Fruit fly (Drosophila melanogaster) whole organism, adult: ENCODE results near the gene Snx27.
A peak's percentile ranks its signal among the peaks of the same experiment; 100 is the strongest.

Source experiments
- CG11617 ChIP-seq: fragments of 200-800 bp; sonication (Bioruptor generic); optimal IDR thresholded peaks from 2 replicates; lab custom pipeline; 2017; ENCODE audit warnings: mild to moderate bottlenecking, missing biosample characterization, missing genetic modification reagents, missing genetic modification characterization
- CG12768 ChIP-seq: fragments of 200-800 bp; sonication (Bioruptor generic); optimal IDR thresholded peaks from 2 replicates; lab custom pipeline; 2017; ENCODE audit warnings: missing biosample characterization, missing genetic modification characterization, mild to moderate bottlenecking, moderate library complexity, missing genetic modification reagents
- CG14711 ChIP-seq: fragments of 200-800 bp; sonication (Bioruptor generic); optimal IDR thresholded peaks from 2 replicates; lab custom pipeline; 2018; ENCODE audit warnings: missing biosample characterization, mild to moderate bottlenecking, missing genetic modification characterization, moderate library complexity
- CG1620 ChIP-seq: fragments of 200-800 bp; sonication (Bioruptor generic); optimal IDR thresholded peaks from 2 replicates; lab custom pipeline; 2016; ENCODE audit warnings: missing biosample characterization, missing genetic modification characterization
- CG33017 ChIP-seq: fragments of 200-800 bp; sonication (Bioruptor generic); optimal IDR thresholded peaks from 2 replicates; lab custom pipeline; 2018; ENCODE audit warnings: missing biosample characterization, mild to moderate bottlenecking, missing genetic modification characterization, moderate library complexity
- CG5204 ChIP-seq: fragments of 200-800 bp; sonication (Bioruptor generic); optimal IDR thresholded peaks from 2 replicates; lab custom pipeline; 2016; ENCODE audit warnings: missing biosample characterization, missing genetic modification characterization
- CG7045 ChIP-seq: fragments of 200-800 bp; sonication (Bioruptor generic); optimal IDR thresholded peaks from 2 replicates; lab custom pipeline; 2017; ENCODE audit warnings: missing biosample characterization, mild to moderate bottlenecking, missing genetic modification characterization
- CG7101 ChIP-seq: fragments of 200-800 bp; sonication (Bioruptor generic); optimal IDR thresholded peaks from 2 replicates; lab custom pipeline; 2018; ENCODE audit warnings: missing biosample characterization, mild to moderate bottlenecking, missing genetic modification characterization, moderate library complexity
- Clk ChIP-seq: fragments of 200-800 bp; sonication (Bioruptor generic); optimal IDR thresholded peaks from 2 replicates; lab custom pipeline; 2017; ENCODE audit warnings: missing biosample characterization, missing genetic modification characterization
- Crg-1 ChIP-seq: fragments of 200-800 bp; sonication (Bioruptor generic); optimal IDR thresholded peaks from 2 replicates; lab custom pipeline; 2016; ENCODE audit warnings: missing biosample characterization, missing genetic modification characterization
- Hr96 ChIP-seq: fragments of 200-800 bp; sonication (Bioruptor generic); optimal IDR thresholded peaks from 2 replicates; lab custom pipeline; 2016; ENCODE audit warnings: missing biosample characterization, missing genetic modification characterization
- Mnt ChIP-seq: fragments of 200-800 bp; sonication (Bioruptor generic); optimal IDR thresholded peaks from 2 replicates; lab custom pipeline; 2016; ENCODE audit warnings: missing biosample characterization, mild to moderate bottlenecking, missing genetic modification characterization
- bab1 ChIP-seq: fragments of 200-800 bp; sonication (Bioruptor generic); optimal IDR thresholded peaks from 3 replicates; lab custom pipeline; 2019; ENCODE audit warnings: missing biosample characterization, mild to moderate bottlenecking, missing genetic modification characterization, moderate library complexity
- cic ChIP-seq: fragments of 200-800 bp; sonication (Bioruptor generic); optimal IDR thresholded peaks from 2 replicates; lab custom pipeline; 2017; ENCODE audit warnings: missing biosample characterization, mild to moderate bottlenecking, missing genetic modification characterization, moderate library complexity
- cnc ChIP-seq, 2 experiments: fragments of >200 bp; optimal IDR thresholded peaks; 2 replicates each; lab custom pipeline; 2017
- kay ChIP-seq: fragments of 200-800 bp; sonication (Bioruptor generic); peaks from one replicate; lab custom pipeline; 2016; ENCODE audit warnings: missing biosample characterization, missing genetic modification characterization, borderline replicate concordance
- ovo ChIP-seq: fragments of 200-800 bp; sonication (Bioruptor generic); optimal IDR thresholded peaks from 2 replicates; lab custom pipeline; 2016; ENCODE audit warnings: missing biosample characterization, missing genetic modification characterization
- pad ChIP-seq: fragments of 200-800 bp; sonication (Bioruptor generic); optimal IDR thresholded peaks from 3 replicates; lab custom pipeline; 2017; ENCODE audit warnings: missing biosample characterization, missing genetic modification characterization, mild to moderate bottlenecking, moderate library complexity, missing genetic modification reagents
- tj ChIP-seq: fragments of 200-800 bp; sonication (Bioruptor generic); optimal IDR thresholded peaks from 3 replicates; lab custom pipeline; 2017; ENCODE audit warnings: missing biosample characterization, mild to moderate bottlenecking, missing genetic modification characterization, moderate library complexity
- toe ChIP-seq: fragments of 200-800 bp; sonication (Bioruptor generic); optimal IDR thresholded peaks from 2 replicates; lab custom pipeline; 2016; ENCODE audit warnings: missing biosample characterization, missing genetic modification characterization

The Snx27 gene

DNA sequence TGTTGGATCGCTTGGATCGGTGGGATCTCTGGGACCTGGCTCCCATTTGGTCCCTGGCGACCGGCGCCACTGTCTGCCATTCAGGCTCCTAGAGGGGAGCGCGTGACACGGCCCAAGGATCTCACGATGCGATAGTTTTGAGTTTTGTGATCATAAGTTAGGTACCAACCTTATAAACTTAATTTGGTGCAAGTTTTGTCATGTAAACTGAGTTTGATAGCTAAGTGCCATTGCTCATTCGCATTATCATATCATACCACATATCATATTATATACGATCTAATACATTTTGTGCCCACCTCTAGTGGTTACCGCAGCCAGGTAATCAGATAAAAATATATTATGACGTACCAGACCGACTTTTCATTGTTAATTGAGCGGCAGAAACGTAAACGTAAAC is 41.9 kb downstream of the Snx27 start:
- no peak for TF ChIP-seq Mnt (GFP tag; lab: Kevin White, UChicago)
- TF ChIP-seq CG1620 (GFP tag; lab: Kevin White, UChicago): no peak
- no peak for TF ChIP-seq pad (GFP tag; lab: Kevin White, UChicago)
- TF ChIP-seq Hr96 (GFP tag; lab: Kevin White, UChicago): no peak
- TF ChIP-seq bab1 (GFP tag; lab: Kevin White, UChicago): no peak

DNA sequence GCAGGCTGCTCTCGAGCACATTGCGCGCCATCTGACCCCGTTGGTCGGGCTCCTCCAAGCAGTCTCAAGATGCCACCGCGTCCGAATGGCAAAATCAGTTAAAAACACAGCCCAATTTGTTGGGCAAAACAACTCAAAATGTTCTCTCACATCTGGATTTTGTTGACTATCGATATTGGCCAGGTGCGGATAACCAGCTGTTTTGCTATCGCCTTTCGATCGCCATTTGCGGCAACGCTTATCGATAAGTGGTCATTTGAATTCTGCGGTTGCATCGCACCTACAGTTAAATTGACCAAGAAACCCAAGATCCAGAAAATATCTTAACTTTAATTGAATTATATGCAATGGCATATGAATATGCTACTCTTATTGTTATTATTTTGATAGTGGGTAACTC is 42.8 kb downstream of the Snx27 start, which contains the start of gene CG3149:
CG3149 (minus strand) TSS at position 171 of the 400 bp plus-strand sequence.
- no peak for TF ChIP-seq CG14711
- TF ChIP-seq tj: no peak
- no peak for TF ChIP-seq CG7101
- peak; percentile 32 for TF ChIP-seq bab1 (GFP tag; lab: Kevin White, UChicago)
- no peak for TF ChIP-seq CG7045 (GFP tag; lab: Kevin White, UChicago)

DNA sequence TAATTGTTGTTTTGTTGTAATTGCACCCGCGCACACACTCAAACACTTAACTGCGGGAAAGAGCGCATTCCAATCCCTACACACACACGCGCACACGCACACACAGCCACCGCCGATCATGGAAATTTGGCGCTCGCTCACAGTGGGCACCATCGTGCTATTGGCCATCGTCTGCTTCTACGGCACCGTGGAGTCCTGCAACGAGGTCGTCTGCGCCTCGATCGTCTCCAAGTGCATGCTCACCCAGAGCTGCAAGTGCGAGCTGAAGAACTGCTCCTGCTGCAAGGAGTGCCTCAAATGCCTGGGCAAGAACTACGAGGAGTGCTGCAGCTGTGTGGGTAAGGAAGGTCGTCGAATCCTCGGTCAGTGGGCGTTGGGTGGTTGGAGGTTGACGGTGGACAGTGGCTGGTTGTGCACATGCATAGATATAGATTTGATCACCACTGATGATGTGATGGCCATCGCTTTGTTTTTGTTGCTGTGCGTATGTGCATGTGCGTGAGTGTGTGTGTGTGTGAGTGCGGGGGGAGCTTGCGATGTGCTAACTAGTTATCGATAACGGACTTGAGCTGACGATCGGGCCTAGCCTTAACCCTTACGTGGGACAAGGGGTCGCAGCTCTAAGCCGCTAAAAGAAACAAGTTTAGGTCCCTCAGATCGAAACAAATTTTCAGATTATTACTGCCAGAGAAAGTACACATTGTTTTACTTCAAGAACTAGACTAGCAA is 47.0 kb downstream of the Snx27 start:
- TF ChIP-seq Clk (GFP tag; lab: Kevin White, UChicago): no peak
- TF ChIP-seq CG33017 (tag; lab: Kevin White, UChicago): no peak
- TF ChIP-seq Mnt (GFP tag; lab: Kevin White, UChicago): peak; percentile 13
- TF ChIP-seq ovo (GFP tag; lab: Kevin White, UChicago): no peak
- TF ChIP-seq CG14711: no peak
- peak; percentile 22 for TF ChIP-seq bab1 (GFP tag; lab: Kevin White, UChicago)
- no peak for TF ChIP-seq CG7101
- no peak for TF ChIP-seq CG12768
- no peak for TF ChIP-seq pad (GFP tag; lab: Kevin White, UChicago)

DNA sequence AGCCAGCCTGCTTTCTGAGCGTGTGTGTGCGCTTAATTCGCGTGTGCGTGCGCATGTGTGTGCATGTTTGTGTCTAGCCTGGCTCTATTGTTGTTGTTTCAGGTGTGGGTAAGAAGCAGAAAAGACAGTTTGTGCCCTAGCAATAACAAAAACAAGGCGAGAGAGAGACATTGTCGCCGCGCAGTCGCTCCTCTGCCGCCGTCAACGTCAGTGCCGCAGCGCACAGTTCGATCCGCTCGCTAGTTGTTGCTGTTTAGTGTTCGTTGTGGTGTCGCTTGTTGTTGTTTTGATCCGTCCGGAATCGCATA is 47.7 kb downstream of the Snx27 start:
- no peak for TF ChIP-seq CG7045 (GFP tag; lab: Kevin White, UChicago)
- TF ChIP-seq CG33017 (tag; lab: Kevin White, UChicago): no peak
- no peak for TF ChIP-seq CG5204 (GFP tag; lab: Kevin White, UChicago)
- TF ChIP-seq cnc (optimal IDR thresholded peaks at IDR 0.05; lab: Kevin White, UChicago): no peak
- no peak for TF ChIP-seq ovo (GFP tag; lab: Kevin White, UChicago)
- no peak for TF ChIP-seq pad (GFP tag; lab: Kevin White, UChicago)
- TF ChIP-seq CG14711: no peak
- no peak for TF ChIP-seq Crg-1 (GFP tag; lab: Kevin White, UChicago)
- no peak for TF ChIP-seq kay (GFP tag; lab: Kevin White, UChicago)
- TF ChIP-seq toe (GFP tag; lab: Kevin White, UChicago): no peak
- no peak for TF ChIP-seq CG12768
- no peak for TF ChIP-seq CG11617
- TF ChIP-seq cic: no peak
- TF ChIP-seq Hr96 (GFP tag; lab: Kevin White, UChicago): no peak
- no peak for TF ChIP-seq CG7101
- no peak for TF ChIP-seq CG1620 (GFP tag; lab: Kevin White, UChicago)
- no peak for TF ChIP-seq bab1 (GFP tag; lab: Kevin White, UChicago)

DNA sequence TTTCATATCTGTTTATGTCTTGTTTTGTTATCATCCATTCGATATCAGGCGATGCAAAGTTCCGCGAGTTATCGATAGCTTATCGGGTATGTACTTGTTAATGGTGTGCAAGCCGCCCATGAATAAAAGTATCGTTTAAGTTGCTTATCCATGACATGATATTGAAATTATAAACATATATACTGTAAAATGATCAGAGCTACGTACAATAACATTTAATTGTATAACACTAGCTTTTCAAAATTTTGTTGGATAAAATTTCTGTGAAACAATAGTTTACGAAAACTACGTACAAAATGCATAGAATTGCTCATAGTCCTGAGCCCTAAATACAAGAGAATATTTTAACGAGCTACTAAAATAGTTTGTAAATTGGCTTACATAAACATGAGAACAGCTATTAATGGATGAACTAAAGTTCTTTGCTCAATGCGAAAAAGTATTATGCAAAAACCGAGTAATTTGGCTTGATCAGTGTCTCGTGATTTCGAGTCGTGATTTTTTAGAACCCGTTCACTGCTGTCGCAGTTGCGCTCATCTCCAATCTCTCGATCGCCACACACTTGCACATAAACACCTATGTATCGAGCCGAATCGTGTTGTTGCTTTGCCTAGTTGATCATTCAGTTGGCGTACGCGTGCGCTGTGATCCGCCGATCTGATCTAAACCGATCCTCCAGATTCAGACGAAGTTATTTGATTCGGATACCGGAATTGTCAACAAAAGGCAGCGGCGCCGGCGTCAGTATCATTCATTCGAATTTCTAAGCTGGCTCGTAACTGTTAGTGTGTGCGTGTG is 48.2 kb downstream of the Snx27 start, which contains the start of the genes PGAP1 and cv:
PGAP1 (minus strand) TSS at position 57 of the 799 bp plus-strand sequence.
cv (plus strand) TSS at position 586 of the 799 bp plus-strand sequence.
- TF ChIP-seq kay (GFP tag; lab: Kevin White, UChicago) (no peak), Crg-1 (GFP tag; lab: Kevin White, UChicago) (peak; percentile 9), CG5204 (GFP tag; lab: Kevin White, UChicago) (no peak), CG14711 (peak; percentile 54), ovo (GFP tag; lab: Kevin White, UChicago) (no peak), CG7101 (peak; percentile 42), CG11617 (peak; percentile 37), CG12768 (no peak), pad (GFP tag; lab: Kevin White, UChicago) (peak; percentile 29), CG7045 (GFP tag; lab: Kevin White, UChicago) (no peak), CG33017 (tag; lab: Kevin White, UChicago) (no peak), toe (GFP tag; lab: Kevin White, UChicago) (peak; percentile 62), tj (no peak), bab1 (GFP tag; lab: Kevin White, UChicago) (peak; percentile 25), Mnt (GFP tag; lab: Kevin White, UChicago) (no peak), cnc (optimal IDR thresholded peaks at IDR 0.05; lab: Kevin White, UChicago) (no peak), cic (no peak), Hr96 (GFP tag; lab: Kevin White, UChicago) (no peak), CG1620 (GFP tag; lab: Kevin White, UChicago) (peak; percentile 42), Clk (GFP tag; lab: Kevin White, UChicago) (no peak)

DNA sequence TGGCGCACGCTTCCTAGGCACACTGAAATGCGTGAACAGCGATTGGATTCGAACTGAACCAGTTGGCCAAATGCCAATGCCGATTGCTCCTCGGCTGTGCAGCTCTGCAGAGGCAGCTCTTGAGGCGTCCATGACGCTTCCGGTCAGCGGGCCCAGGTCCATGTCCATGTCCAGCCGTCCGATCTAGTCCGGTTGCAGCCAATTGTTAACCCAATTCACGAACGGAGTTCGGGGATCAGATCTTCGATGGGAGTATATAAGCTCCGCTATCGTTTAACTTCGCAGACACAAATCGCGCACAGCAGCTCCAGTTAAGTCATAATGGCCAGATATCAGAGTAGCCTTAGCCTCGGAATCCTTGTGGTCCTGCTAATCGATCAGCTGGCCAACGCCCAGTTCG is 54.9 kb downstream of the Snx27 start, which contains the start of gene CG42449:
CG42449 (plus strand) TSS at position 301 of the 400 bp plus-strand sequence.
- TF ChIP-seq Crg-1 (GFP tag; lab: Kevin White, UChicago) (no peak), toe (GFP tag; lab: Kevin White, UChicago) (no peak), CG7045 (GFP tag; lab: Kevin White, UChicago) (no peak)
